Fruit fly (Drosophila melanogaster) Kc167 (cell line): ENCODE results near the gene Acsx1L.

Experiments used
- Myc ChIP-seq: fragments of >200 bp; optimal IDR thresholded peaks from 2 replicates; lab custom pipeline; 2017; ENCODE audit warnings: missing external identifiers
- h ChIP-seq: fragments of >200 bp; optimal IDR thresholded peaks from 3 replicates; lab custom pipeline; 2018; ENCODE audit warnings: missing external identifiers
- insv ChIP-seq: fragments of >200 bp; optimal IDR thresholded peaks from 3 replicates; lab custom pipeline; 2018; ENCODE audit warnings: missing external identifiers
- psq ChIP-seq: fragments of >200 bp; optimal IDR thresholded peaks from 2 replicates; lab custom pipeline; 2017; ENCODE audit warnings: missing external identifiers
- ttk ChIP-seq: sonication (Bioruptor generic); optimal IDR thresholded peaks from 2 replicates; lab custom pipeline; 2017; ENCODE audit warnings: missing external identifiers

- no peak for TF ChIP-seq Myc (lab: Kevin White, UChicago)
- TF ChIP-seq psq (lab: Kevin White, UChicago): no peak
- no peak for TF ChIP-seq ttk (lab: Kevin White, UChicago)
- TF ChIP-seq h (lab: Kevin White, UChicago): no peak
- TF ChIP-seq insv: no peak
These were observed 17.1 kb upstream of the Acsx1L start for dm6 chr3R:19789942-19790774.
